Worm (Caenorhabditis elegans) whole organism, L4 larva: Measurements from ENCODE around the gene C30G12.6.

Experiments
- F44E2.7 ChIP-seq: fragments of 200-800 bp; sonication (Bioruptor generic); IDR thresholded peaks from 2 replicates; pipeline ENCODE4 v2.1.2; 2022; ENCODE audit warnings: missing genetic modification characterization, missing compliant biosample characterization
- R02D3.7 ChIP-seq: fragments of 150-350 bp; sonication (generic microtip); optimal IDR thresholded peaks from 3 replicates; lab custom pipeline; 2014; ENCODE audit warnings: missing biosample characterization, missing genetic modification characterization
- Y105C5A.15 ChIP-seq: fragments of 200-800 bp; sonication (Bioruptor generic); IDR thresholded peaks from 2 replicates; pipeline ENCODE4 v1.3.6; 2022; ENCODE audit warnings: missing genetic modification characterization, missing compliant biosample characterization
- Y48G9A.11 ChIP-seq: fragments of 200-800 bp; sonication (Bioruptor generic); IDR thresholded peaks from 2 replicates; pipeline ENCODE4 v1.3.6; 2022; ENCODE audit warnings: missing genetic modification reagents, missing genetic modification characterization, missing compliant biosample characterization
- aha-1 ChIP-seq: fragments of 150-350 bp; peaks from one replicate; lab custom pipeline; 2014; ENCODE audit warnings: missing biosample characterization, missing genetic modification characterization
- aly-2 ChIP-seq: sonication (generic microtip); optimal IDR thresholded peaks from 2 replicates; lab custom pipeline; 2018; ENCODE audit warnings: missing biosample characterization, missing genetic modification characterization
- ceh-20 ChIP-seq: fragments of 200-800 bp; sonication (Bioruptor generic); IDR thresholded peaks from 2 replicates; pipeline ENCODE4 v1.3.6; 2022; ENCODE audit warnings: missing genetic modification reagents, missing genetic modification characterization, missing compliant biosample characterization
- ceh-28 ChIP-seq: fragments of 150-350 bp; optimal IDR thresholded peaks from 2 replicates; lab custom pipeline; 2014; ENCODE audit warnings: missing biosample characterization, missing genetic modification reagents, missing genetic modification characterization
- ces-1 ChIP-seq: fragments of 150-350 bp; sonication (generic microtip); optimal IDR thresholded peaks from 4 replicates; lab custom pipeline; 2014; ENCODE audit warnings: missing biosample characterization, missing genetic modification reagents, missing genetic modification characterization
- cey-2 ChIP-seq: sonication (generic microtip); optimal IDR thresholded peaks from 3 replicates; lab custom pipeline; 2017; ENCODE audit warnings: missing genetic modification characterization, mild to moderate bottlenecking, missing compliant biosample characterization, antibody characterized with exemption, borderline replicate concordance; ENCODE audit not compliant: insufficient read depth
- daf-16 ChIP-seq, 3 experiments: sonication (generic microtip); optimal IDR thresholded peaks; 2 replicates each; lab custom pipeline; 2016 to 2017; ENCODE audit warnings: missing genetic modification characterization in 3 of 3, missing genetic modification reagents in 3 of 3, mild to moderate bottlenecking in 2 of 3, missing compliant biosample characterization in 2 of 3, missing biosample characterization in 1 of 3, moderate library complexity in 1 of 3
- dmd-6 ChIP-seq: fragments of 200-800 bp; sonication (Bioruptor generic); IDR thresholded peaks from 2 replicates; pipeline ENCODE4 v1.3.6; 2022; ENCODE audit warnings: missing genetic modification reagents, missing genetic modification characterization, missing compliant biosample characterization
- dmd-9 ChIP-seq: fragments of 200-800 bp; sonication (Bioruptor generic); IDR thresholded peaks from 2 replicates; pipeline ENCODE4 v1.3.6; 2022; ENCODE audit warnings: missing genetic modification reagents, missing genetic modification characterization, missing compliant biosample characterization
- dve-1 ChIP-seq: sonication (generic microtip); optimal IDR thresholded peaks from 2 replicates; lab custom pipeline; 2017; ENCODE audit warnings: antibody characterized with exemption, mild to moderate bottlenecking, missing genetic modification characterization, missing compliant biosample characterization; ENCODE audit not compliant: insufficient read depth
- fkh-10 ChIP-seq: fragments of 150-350 bp; optimal IDR thresholded peaks from 2 replicates; lab custom pipeline; 2014; ENCODE audit warnings: missing biosample characterization, missing genetic modification reagents, missing genetic modification characterization
- fos-1 ChIP-seq: fragments of 150-350 bp; optimal IDR thresholded peaks from 2 replicates; lab custom pipeline; 2014; ENCODE audit warnings: missing biosample characterization, missing genetic modification characterization
- gei-8 ChIP-seq: fragments of 200-800 bp; sonication (Bioruptor generic); optimal IDR thresholded peaks from 2 replicates; lab custom pipeline; 2018; ENCODE audit warnings: mild to moderate bottlenecking, missing genetic modification characterization, missing compliant biosample characterization
- hlh-11 ChIP-seq: fragments of 200-800 bp; sonication (Bioruptor generic); optimal IDR thresholded peaks from 2 replicates; lab custom pipeline; 2018; ENCODE audit warnings: mild to moderate bottlenecking, missing genetic modification characterization, missing compliant biosample characterization
- hlh-30 ChIP-seq: sonication (generic microtip); optimal IDR thresholded peaks from 2 replicates; lab custom pipeline; 2017; ENCODE audit warnings: antibody characterized with exemption, mild to moderate bottlenecking, missing genetic modification characterization, missing compliant biosample characterization; ENCODE audit not compliant: insufficient read depth
- hmg-1.1 ChIP-seq: fragments of 200-800 bp; sonication (Bioruptor generic); IDR thresholded peaks from 2 replicates; pipeline ENCODE4 v1.3.6; 2022; ENCODE audit warnings: missing genetic modification reagents, missing genetic modification characterization, missing compliant biosample characterization
- jun-1 ChIP-seq: fragments of 150-350 bp; optimal IDR thresholded peaks from 2 replicates; lab custom pipeline; 2014; ENCODE audit warnings: missing biosample characterization, missing genetic modification reagents, missing genetic modification characterization
- lin-13 ChIP-seq: fragments of 150-350 bp; optimal IDR thresholded peaks from 2 replicates; lab custom pipeline; 2014; ENCODE audit warnings: missing biosample characterization, missing genetic modification reagents, missing genetic modification characterization
- lin-15B ChIP-seq: fragments of 150-350 bp; sonication (generic microtip); optimal IDR thresholded peaks from 3 replicates; lab custom pipeline; 2014; ENCODE audit warnings: missing biosample characterization, missing genetic modification characterization
- lin-29 ChIP-seq: fragments of 200-800 bp; sonication (Bioruptor generic); IDR thresholded peaks from 2 replicates; pipeline ENCODE4 v1.3.6; 2022; ENCODE audit warnings: missing genetic modification reagents, missing genetic modification characterization, missing compliant biosample characterization
- lin-38 ChIP-seq: fragments of 200-800 bp; sonication (Bioruptor generic); IDR thresholded peaks from 2 replicates; pipeline ENCODE4 v1.3.6; 2022; ENCODE audit warnings: missing genetic modification reagents, missing genetic modification characterization, missing compliant biosample characterization
- mes-2 ChIP-seq: sonication (generic microtip); optimal IDR thresholded peaks from 2 replicates; lab custom pipeline; 2016; ENCODE audit warnings: missing genotype, mild to moderate bottlenecking, missing genetic modification characterization, missing compliant biosample characterization; ENCODE audit not compliant: poor library complexity, severe bottlenecking
- nhr-10 ChIP-seq: fragments of 150-350 bp; optimal IDR thresholded peaks from 2 replicates; lab custom pipeline; 2014; ENCODE audit warnings: missing biosample characterization, missing genetic modification characterization
- nhr-102 ChIP-seq: sonication (generic microtip); optimal IDR thresholded peaks from 2 replicates; lab custom pipeline; 2016; ENCODE audit warnings: mild to moderate bottlenecking, missing genetic modification characterization, moderate library complexity, missing compliant biosample characterization
- nhr-11 ChIP-seq: fragments of 150-350 bp; optimal IDR thresholded peaks from 2 replicates; lab custom pipeline; 2014; ENCODE audit warnings: missing biosample characterization, missing genetic modification characterization
- nhr-25 ChIP-seq: sonication (generic microtip); optimal IDR thresholded peaks from 2 replicates; lab custom pipeline; 2017; ENCODE audit warnings: missing genetic modification characterization, mild to moderate bottlenecking, missing compliant biosample characterization, antibody characterized with exemption, moderate library complexity, borderline replicate concordance; ENCODE audit not compliant: insufficient read depth
- nhr-28 ChIP-seq: fragments of 150-350 bp; optimal IDR thresholded peaks from 2 replicates; lab custom pipeline; 2014; ENCODE audit warnings: missing biosample characterization, missing genetic modification characterization
- nhr-41 ChIP-seq: fragments of 200-800 bp; sonication (Bioruptor generic); IDR thresholded peaks from 2 replicates; pipeline ENCODE4 v1.3.6; 2022; ENCODE audit warnings: missing genetic modification reagents, missing genetic modification characterization, missing compliant biosample characterization
- nhr-42 ChIP-seq: fragments of 200-800 bp; sonication (Bioruptor generic); IDR thresholded peaks from 2 replicates; pipeline ENCODE4 v1.3.6; 2022; ENCODE audit warnings: missing genetic modification characterization, missing compliant biosample characterization
- nhr-6 ChIP-seq: fragments of 150-350 bp; optimal IDR thresholded peaks from 2 replicates; lab custom pipeline; 2014; ENCODE audit warnings: missing biosample characterization, missing genetic modification characterization
- nhr-76 ChIP-seq: fragments of 150-350 bp; optimal IDR thresholded peaks from 2 replicates; lab custom pipeline; 2014; ENCODE audit warnings: missing biosample characterization, missing genetic modification characterization
- pha-4 ChIP-seq, 2 experiments: fragments of 150-350 bp in 1 of 2; fragments of 200-800 bp in 1 of 2; sonication (Bioruptor generic) in 1 of 2; IDR thresholded peaks in 1 of 2; optimal IDR thresholded peaks in 1 of 2; 2 replicates each; pipeline versions ENCODE4 v1.3.6 to Lab custom; 2014 to 2022; ENCODE audit warnings: missing genetic modification characterization in 2 of 2, missing genetic modification reagents in 2 of 2, missing biosample characterization in 1 of 2, missing compliant biosample characterization in 1 of 2
- pqm-1 ChIP-seq: sonication (generic microtip); optimal IDR thresholded peaks from 2 replicates; lab custom pipeline; 2017; ENCODE audit warnings: missing biosample characterization, missing genetic modification characterization
- saeg-2 ChIP-seq: fragments of 200-800 bp; sonication (Bioruptor generic); IDR thresholded peaks from 2 replicates; pipeline ENCODE4 v1.3.6; 2022; ENCODE audit warnings: missing genetic modification reagents, missing genetic modification characterization, missing compliant biosample characterization
- set-16 ChIP-seq: fragments of 200-800 bp; sonication (Bioruptor generic); IDR thresholded peaks from 2 replicates; pipeline ENCODE4 v1.3.6; 2022; ENCODE audit warnings: missing genetic modification reagents, missing genetic modification characterization, missing compliant biosample characterization
- spr-1 ChIP-seq: sonication (generic microtip); optimal IDR thresholded peaks from 2 replicates; lab custom pipeline; 2016; ENCODE audit warnings: mild to moderate bottlenecking, missing genetic modification characterization, missing compliant biosample characterization
- tag-97 ChIP-seq: fragments of 200-800 bp; sonication (Bioruptor generic); IDR thresholded peaks from 2 replicates; pipeline ENCODE4 v1.3.6; 2022; ENCODE audit warnings: missing genetic modification characterization, missing compliant biosample characterization
- tra-1 ChIP-seq: fragments of 200-800 bp; sonication (Bioruptor generic); IDR thresholded peaks from 2 replicates; pipeline ENCODE4 v1.3.6; 2022; ENCODE audit warnings: missing genetic modification reagents, missing genetic modification characterization, missing compliant biosample characterization
- unc-39 ChIP-seq: sonication (generic microtip); optimal IDR thresholded peaks from 2 replicates; lab custom pipeline; 2017; ENCODE audit warnings: missing biosample characterization, missing genetic modification characterization
- vab-7 ChIP-seq: fragments of 200-800 bp; sonication (Bioruptor generic); IDR thresholded peaks from 2 replicates; pipeline ENCODE4 v1.3.6; 2022; ENCODE audit warnings: missing genetic modification reagents, missing genetic modification characterization, missing compliant biosample characterization
- zag-1 ChIP-seq: fragments of 150-350 bp; optimal IDR thresholded peaks from 2 replicates; lab custom pipeline; 2014; ENCODE audit warnings: missing biosample characterization, missing genetic modification characterization
- zfp-3 ChIP-seq: fragments of 200-800 bp; sonication (Bioruptor generic); conservative IDR thresholded peaks from 2 replicates; pipeline ENCODE4 v1.3.6; 2022; ENCODE audit warnings: missing genetic modification reagents, missing genetic modification characterization, missing compliant biosample characterization
- zip-2 ChIP-seq: fragments of 150-350 bp; optimal IDR thresholded peaks from 2 replicates; lab custom pipeline; 2014; ENCODE audit warnings: missing biosample characterization, missing genetic modification characterization
- ztf-7 ChIP-seq: fragments of 150-350 bp; optimal IDR thresholded peaks from 2 replicates; lab custom pipeline; 2014; ENCODE audit warnings: missing biosample characterization, missing genetic modification characterization

Gene C30G12.6

DNA sequence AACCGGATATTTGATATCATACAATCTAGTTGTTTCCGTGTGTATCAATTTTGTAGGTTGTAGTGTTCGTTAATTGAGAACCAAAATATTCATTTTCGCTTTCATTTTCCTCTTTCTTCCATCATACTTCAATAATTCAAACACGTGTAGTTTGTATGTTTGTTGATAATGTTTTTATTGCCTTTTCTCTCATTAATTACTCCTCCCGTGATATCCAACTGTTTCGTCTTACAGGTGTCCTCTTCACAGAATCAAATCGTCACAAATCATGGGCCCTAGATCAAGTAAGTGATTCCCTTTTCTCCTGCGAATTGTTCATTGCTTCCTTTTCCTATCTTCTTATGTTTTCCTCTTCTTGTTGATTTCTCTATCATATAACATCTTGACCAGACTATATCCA lies 43.2 kb upstream of the C30G12.6 start, which contains the start of gene nhr-21 (continued):
- TF ChIP-seq ceh-28 (no peak), lin-38 (no peak), daf-16 (GFP tag; optimal IDR thresholded peaks at IDR 0.05; lab: Kevin White, UChicago) (no peak), daf-16 (tag; optimal IDR thresholded peaks at IDR 0.05; lab: Kevin White, UChicago) (no peak), fos-1 (tag; lab: Kevin White, UChicago) (no peak), nhr-28 (peak; percentile 87)

ce11 chrII:7337469-7337893 lies 41.7 kb upstream of the C30G12.6 start:
- TF ChIP-seq R02D3.7 (tag; lab: Kevin White, UChicago) (no peak), saeg-2 (GFP tag; lab: Robert Waterston, UW) (peak; percentile 85), zfp-3 (no peak), nhr-25 (tag; lab: Kevin White, UChicago) (peak; percentile 80), gei-8 (GFP tag; lab: Kevin White, UChicago) (peak; percentile 91), daf-16 (GFP tag; optimal IDR thresholded peaks at IDR 0.05; lab: Kevin White, UChicago) (no peak), daf-16 (tag; optimal IDR thresholded peaks at IDR 0.05; lab: Kevin White, UChicago) (peak; percentile 59), lin-29 (no peak), tag-97 (GFP tag; lab: Robert Waterston, UW) (no peak), dmd-6 (GFP tag; lab: Robert Waterston, UW) (peak; percentile 93), nhr-41 (no peak), Y105C5A.15 (GFP tag; lab: Robert Waterston, UW) (no peak), ces-1 (GFP tag; lab: Kevin White, UChicago) (no peak), nhr-6 (tag; lab: Kevin White, UChicago) (peak; percentile 30), unc-39 (tag; lab: Kevin White, UChicago) (no peak), nhr-11 (tag; lab: Kevin White, UChicago) (peak; percentile 72), Y48G9A.11 (no peak), hlh-11 (tag; lab: Kevin White, UChicago) (peak; percentile 97), nhr-10 (tag; lab: Kevin White, UChicago) (peak; percentile 32), aha-1 (tag; lab: Kevin White, UChicago) (peak; percentile 97), lin-15B (tag; lab: Kevin White, UChicago) (no peak), cey-2 (tag; lab: Kevin White, UChicago) (peak; percentile 96), pha-4 (GFP tag; IDR thresholded peaks at IDR 0.05; lab: Robert Waterston, UW) (no peak), pha-4 (tag; optimal IDR thresholded peaks at IDR 0.05; lab: Kevin White, UChicago) (peak; percentile 17), ceh-28 (no peak), lin-13 (GFP tag; lab: Kevin White, UChicago) (no peak), dmd-9 (GFP tag; lab: Robert Waterston, UW) (no peak), tra-1 (no peak; the same call in 1 of the 2 replicates), nhr-42 (0 out of 2 replicates have a peak, but pooled peaks have one; percentile 36), pqm-1 (tag; lab: Kevin White, UChicago) (peak; percentile 52), nhr-102 (tag; lab: Kevin White, UChicago) (peak; percentile 92), spr-1 (tag; lab: Kevin White, UChicago) (peak; percentile 42), ceh-20 (GFP tag; lab: Robert Waterston, UW) (peak; percentile 84), zag-1 (tag; lab: Kevin White, UChicago) (no peak), mes-2 (peak; percentile 65), zip-2 (tag; lab: Kevin White, UChicago) (no peak), nhr-76 (tag; lab: Kevin White, UChicago) (peak; percentile 33), aly-2 (tag; lab: Kevin White, UChicago) (no peak), dve-1 (tag; lab: Kevin White, UChicago) (peak; percentile 85), vab-7 (GFP tag; lab: Robert Waterston, UW) (no peak), hlh-30 (tag; lab: Kevin White, UChicago) (peak; percentile 90), fkh-10 (GFP tag; lab: Kevin White, UChicago) (no peak), hmg-1.1 (GFP tag; lab: Robert Waterston, UW) (peak; percentile 61), jun-1 (tag; lab: Kevin White, UChicago) (no peak), F44E2.7 (GFP tag; lab: Robert Waterston, UW) (no peak), ztf-7 (tag; lab: Kevin White, UChicago) (peak; percentile 36), set-16 (GFP tag; lab: Robert Waterston, UW) (no peak), lin-38 (no peak)
